Worm (Caenorhabditis elegans) whole organism, L4/young adult: ENCODE results near the gene clec-137.

Experiments used
- W03F9.2 ChIP-seq: fragments of 150-350 bp; optimal IDR thresholded peaks from 2 replicates; lab custom pipeline; 2014; ENCODE audit warnings: missing biosample characterization, missing genetic modification characterization
- dao-5 ChIP-seq: sonication (generic microtip); optimal IDR thresholded peaks from 2 replicates; lab custom pipeline; 2016; ENCODE audit warnings: missing genotype, missing genetic modification characterization, moderate library complexity, missing compliant biosample characterization
- him-1 ChIP-seq: sonication (generic microtip); optimal IDR thresholded peaks from 2 replicates; lab custom pipeline; 2016; ENCODE audit warnings: missing genotype, missing genetic modification reagents, missing genetic modification characterization, missing compliant biosample characterization

The clec-137 gene

DNA sequence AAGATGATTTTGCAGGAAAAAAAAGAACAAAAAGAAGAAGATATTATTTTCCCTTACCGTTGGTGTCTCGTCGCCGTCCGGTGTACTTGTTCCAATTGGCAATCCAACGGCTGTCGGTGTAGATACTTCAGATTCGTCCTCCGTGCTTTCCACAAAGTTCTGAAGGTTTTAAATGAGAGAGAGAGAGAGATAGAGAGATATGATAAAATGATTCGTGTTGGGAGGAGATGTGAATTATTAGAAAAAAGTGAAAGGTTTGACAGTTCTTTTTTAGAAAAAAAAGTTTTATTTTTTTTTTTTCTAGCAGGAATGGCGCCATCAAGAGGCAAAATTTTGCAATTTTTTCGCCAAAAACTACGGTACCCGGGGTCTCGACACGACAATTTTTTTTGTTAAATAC lies 17.6 kb downstream of the clec-137 start:
- TF ChIP-seq dao-5 (tag; lab: Kevin White, UChicago) = no peak
- no peak for TF ChIP-seq him-1 (tag; lab: Kevin White, UChicago)
- no peak for TF ChIP-seq W03F9.2 (tag; lab: Kevin White, UChicago)

ce11 chrII:4599838-4600237 lies 18.1 kb downstream of the clec-137 start:
- TF ChIP-seq dao-5 (tag; lab: Kevin White, UChicago) = no peak
- no peak for TF ChIP-seq him-1 (tag; lab: Kevin White, UChicago)
- no peak for TF ChIP-seq W03F9.2 (tag; lab: Kevin White, UChicago)

DNA sequence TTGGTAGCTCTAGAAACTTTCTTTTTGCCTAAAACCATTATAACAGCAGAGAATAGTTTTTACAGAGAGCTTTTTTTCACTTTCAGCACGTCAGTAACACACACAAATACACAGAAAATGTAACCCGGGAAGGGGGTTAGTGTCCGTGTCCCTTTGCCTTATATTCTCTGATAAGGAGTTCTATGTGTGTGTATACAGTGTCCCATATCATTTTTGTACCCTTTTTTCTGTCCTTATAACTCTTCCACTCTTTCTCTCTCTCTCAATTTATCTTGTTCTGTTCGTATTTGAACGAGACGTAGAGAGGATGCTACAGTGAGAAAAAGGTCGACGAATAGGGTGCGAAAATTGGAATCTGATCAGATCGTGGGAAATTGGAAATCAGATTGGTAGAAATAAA lies 19.1 kb downstream of the clec-137 start:
- TF ChIP-seq W03F9.2 (tag; lab: Kevin White, UChicago) = no peak
- TF ChIP-seq dao-5 (tag; lab: Kevin White, UChicago) = no peak
- no peak for TF ChIP-seq him-1 (tag; lab: Kevin White, UChicago)

- no peak for TF ChIP-seq dao-5 (tag; lab: Kevin White, UChicago)
- no peak for TF ChIP-seq W03F9.2 (tag; lab: Kevin White, UChicago)
- TF ChIP-seq him-1 (tag; lab: Kevin White, UChicago) = no peak
Measured at ce11 chrII:4597441-4597840, 20.4 kb downstream of the clec-137 start.

ce11 chrII:4590660-4591059 lies 27.2 kb downstream of the clec-137 start:
- TF ChIP-seq dao-5 (tag; lab: Kevin White, UChicago) (no peak), W03F9.2 (tag; lab: Kevin White, UChicago) (no peak), him-1 (tag; lab: Kevin White, UChicago) (no peak)

ce11 chrII:4590086-4590485 lies 27.8 kb downstream of the clec-137 start:
- TF ChIP-seq him-1 (tag; lab: Kevin White, UChicago) = no peak
- TF ChIP-seq dao-5 (tag; lab: Kevin White, UChicago) = no peak
- TF ChIP-seq W03F9.2 (tag; lab: Kevin White, UChicago) = no peak

DNA sequence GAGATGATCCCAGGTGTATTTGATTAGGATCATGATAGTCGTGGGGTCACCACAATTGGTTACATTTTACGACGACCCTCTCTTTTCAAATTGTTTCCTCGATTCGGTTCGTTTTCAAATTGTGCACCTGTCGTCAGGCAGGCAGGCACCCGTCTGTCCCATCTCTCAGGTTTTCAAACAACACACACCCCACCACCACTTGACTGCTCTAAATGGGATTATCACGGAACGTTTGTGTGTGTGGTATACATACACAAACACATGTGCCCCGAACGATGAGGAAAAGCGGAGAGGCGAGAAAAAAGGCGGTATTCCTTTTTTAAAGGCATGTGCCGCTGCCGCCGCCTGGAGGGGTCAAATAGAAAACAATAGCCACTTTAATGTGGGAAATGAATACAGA lies 32.6 kb downstream of the clec-137 start:
- TF ChIP-seq dao-5 (tag; lab: Kevin White, UChicago) = no peak
- no peak for TF ChIP-seq W03F9.2 (tag; lab: Kevin White, UChicago)
- no peak for TF ChIP-seq him-1 (tag; lab: Kevin White, UChicago)

DNA sequence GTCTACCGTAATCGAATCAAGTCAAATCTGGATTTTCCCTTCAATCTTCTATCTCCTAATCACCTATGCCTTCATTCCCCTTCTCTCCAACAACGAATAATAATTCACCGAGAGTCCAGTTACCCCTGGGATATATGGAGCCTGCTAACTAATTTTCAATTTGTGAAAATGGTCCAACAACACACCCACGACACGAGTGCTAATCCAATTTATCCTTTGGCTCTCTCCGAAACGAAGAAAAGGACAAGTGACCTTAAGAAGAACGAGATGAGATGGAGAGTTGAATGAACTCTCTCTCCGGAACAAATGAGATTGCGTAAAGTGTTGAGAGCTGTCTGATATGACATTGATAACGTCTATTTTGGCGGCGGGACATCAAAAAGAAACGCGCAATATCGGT lies 33.6 kb downstream of the clec-137 start:
- no peak for TF ChIP-seq W03F9.2 (tag; lab: Kevin White, UChicago)
- no peak for TF ChIP-seq dao-5 (tag; lab: Kevin White, UChicago)
- TF ChIP-seq him-1 (tag; lab: Kevin White, UChicago) = no peak

DNA sequence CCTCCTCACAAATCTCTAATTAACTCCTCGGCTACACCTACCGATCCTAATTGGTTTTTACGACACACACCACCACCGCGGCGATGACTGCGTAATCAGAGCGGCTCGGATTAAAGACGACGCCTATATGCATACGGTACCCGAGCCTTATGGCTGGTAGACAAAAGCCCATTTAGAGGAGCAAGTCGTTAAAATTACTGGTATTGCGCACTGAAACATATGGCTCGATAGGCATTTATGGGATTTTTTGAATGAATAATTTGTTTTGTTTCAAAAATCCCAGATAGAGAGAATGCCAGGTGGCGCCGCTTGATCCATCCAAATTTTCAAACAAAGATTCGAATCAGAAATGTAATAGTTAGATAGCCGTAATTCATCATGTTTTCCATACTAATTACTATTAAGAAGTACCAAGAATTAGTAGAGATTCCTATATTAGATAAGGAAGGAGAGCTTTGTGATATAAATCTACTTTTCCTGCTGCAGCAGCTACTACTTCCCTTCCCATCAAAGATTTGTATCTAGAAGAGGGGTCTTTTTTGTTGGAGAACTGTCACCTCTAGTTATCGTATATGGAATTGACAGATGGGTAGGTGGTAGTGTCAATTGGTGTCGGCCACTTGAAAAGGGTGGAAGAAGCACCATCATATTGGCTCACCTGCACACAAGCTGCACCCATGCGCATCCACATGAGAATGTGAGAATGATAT lies 34.5 kb downstream of the clec-137 start:
- TF ChIP-seq dao-5 (tag; lab: Kevin White, UChicago) (no peak), him-1 (tag; lab: Kevin White, UChicago) (no peak), W03F9.2 (tag; lab: Kevin White, UChicago) (no peak)

DNA sequence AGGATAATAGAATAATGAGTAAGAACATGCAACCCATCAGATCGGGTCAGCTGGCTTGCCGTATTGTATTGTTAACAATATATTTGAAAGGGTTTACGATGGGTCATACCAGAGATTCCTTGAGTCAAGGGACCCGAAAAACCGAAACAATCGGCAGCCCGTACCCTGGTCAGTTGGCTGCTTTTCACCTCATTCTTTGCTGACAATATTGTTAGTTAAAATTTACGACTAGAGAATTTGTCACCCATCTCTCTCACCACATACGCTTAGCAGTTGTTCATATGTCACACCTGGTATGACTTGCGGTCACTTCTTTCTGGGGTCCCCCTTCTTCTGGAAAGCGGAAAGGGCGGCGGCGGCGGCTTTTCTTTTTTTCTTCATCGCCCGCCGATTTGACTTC lies 36.8 kb downstream of the clec-137 start:
- no peak for TF ChIP-seq him-1 (tag; lab: Kevin White, UChicago)
- no peak for TF ChIP-seq dao-5 (tag; lab: Kevin White, UChicago)
- TF ChIP-seq W03F9.2 (tag; lab: Kevin White, UChicago) = no peak

DNA sequence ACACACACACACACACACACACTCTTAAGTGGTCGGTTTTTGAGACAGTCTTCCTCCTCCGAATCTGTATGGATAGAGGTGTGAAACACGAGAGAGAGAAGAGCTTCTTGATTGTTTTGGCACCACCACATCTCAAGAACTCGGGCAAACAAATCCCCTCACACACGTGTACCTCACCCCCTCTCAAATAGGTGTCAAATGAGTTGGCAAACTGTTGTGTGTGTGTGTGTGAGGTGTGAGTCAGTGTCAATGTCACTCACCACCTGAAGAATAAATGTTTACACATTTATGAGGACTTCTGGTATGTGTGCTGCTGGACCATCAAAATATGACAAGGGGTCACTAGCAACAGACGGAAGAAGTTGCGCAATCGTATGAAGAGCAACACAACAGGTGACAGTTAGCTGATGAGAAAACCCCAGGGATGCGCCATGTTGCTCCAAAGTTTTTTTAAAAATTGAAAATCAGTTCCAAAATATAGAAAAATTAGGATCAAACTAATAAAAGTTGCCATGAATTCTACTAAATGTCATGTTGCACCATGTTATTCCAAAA lies 37.9 kb downstream of the clec-137 start:
- TF ChIP-seq him-1 (tag; lab: Kevin White, UChicago) (no peak), W03F9.2 (tag; lab: Kevin White, UChicago) (no peak), dao-5 (tag; lab: Kevin White, UChicago) (no peak)

- TF ChIP-seq him-1 (tag; lab: Kevin White, UChicago) (no peak), dao-5 (tag; lab: Kevin White, UChicago) (no peak), W03F9.2 (tag; lab: Kevin White, UChicago) (no peak)
Measured at ce11 chrII:4579375-4579774, 38.5 kb downstream of the clec-137 start.

DNA sequence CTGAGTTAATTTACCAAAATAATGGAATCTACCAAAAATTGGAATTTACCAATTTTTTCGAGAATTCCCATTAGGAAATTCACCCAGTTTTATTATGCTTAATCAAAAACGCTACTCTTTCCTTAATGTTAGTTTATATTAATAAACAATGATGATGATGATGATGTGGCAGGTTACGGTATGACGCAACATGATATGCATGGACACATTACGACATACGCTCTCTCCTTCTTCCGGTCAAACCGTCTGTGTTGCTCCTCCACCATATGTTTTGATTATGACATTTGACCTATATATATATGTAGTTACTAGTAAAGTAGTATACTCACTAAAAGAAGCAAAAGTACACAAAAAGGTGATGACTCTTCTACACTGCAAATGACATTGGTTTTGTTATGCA lies 40.5 kb downstream of the clec-137 start:
- TF ChIP-seq W03F9.2 (tag; lab: Kevin White, UChicago) (no peak), him-1 (tag; lab: Kevin White, UChicago) (no peak), dao-5 (tag; lab: Kevin White, UChicago) (no peak)

ce11 chrII:4575579-4575978 lies 42.3 kb downstream of the clec-137 start:
- TF ChIP-seq W03F9.2 (tag; lab: Kevin White, UChicago) (no peak), him-1 (tag; lab: Kevin White, UChicago) (no peak), dao-5 (tag; lab: Kevin White, UChicago) (no peak)
